Fruit fly (Drosophila melanogaster): ENCODE results near the gene Tektin-C.
A peak's percentile ranks its signal among the peaks of the same experiment; 100 is the strongest.

Gene Tektin-C

DNA sequence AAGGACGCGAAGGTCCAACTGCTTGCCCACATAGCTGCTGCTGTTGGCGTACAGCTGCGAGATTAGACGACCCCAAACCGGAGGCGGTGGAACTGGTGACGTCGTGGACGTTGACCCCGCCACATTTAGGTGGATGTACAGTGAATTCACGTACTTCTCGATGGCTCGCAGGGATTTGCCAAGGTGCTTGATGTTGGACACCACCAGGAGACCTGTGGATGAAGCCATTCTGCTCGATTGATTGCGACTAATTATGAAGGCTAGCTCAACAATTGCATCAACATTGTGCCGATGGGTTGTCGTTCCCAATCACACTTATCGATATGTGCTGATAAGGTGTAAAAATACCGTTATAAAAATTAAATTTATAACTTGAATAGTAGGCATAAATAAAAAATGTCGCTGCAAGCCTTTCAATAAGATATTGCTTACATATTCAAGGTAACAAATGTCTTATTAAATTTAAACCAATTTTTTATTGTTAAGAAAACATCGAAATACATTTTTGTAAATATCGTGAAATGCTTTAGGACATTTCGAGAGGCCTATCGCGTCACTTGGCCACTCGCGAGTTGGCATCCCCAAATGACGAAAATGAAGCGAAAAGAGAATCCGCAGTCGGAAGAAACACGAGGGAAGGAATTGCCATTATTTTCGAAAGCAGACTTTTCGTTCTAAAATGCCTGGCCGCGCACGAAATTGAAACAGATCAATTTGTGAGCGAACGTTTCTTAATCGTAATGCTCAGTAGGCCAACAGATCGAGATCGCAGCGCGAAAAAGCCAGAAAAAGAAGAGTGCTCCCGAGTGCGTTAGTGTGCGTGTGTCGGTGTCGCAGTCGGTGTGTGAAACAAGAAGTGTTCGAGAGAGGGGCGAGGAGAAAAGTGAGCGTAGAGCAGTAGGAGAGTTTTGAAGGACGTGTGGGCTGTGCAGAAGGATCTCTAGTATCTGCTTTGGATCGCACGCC lies 27.5 kb downstream of the Tektin-C start, which contains the start of the genes Ppat-Dpck and scny (continued):
- peak; percentile 92 for TF ChIP-seq crol (GFP tag; IDR thresholded peaks at IDR 0.05)
- peak; percentile 33 for TF ChIP-seq Hsf (GFP tag; optimal IDR thresholded peaks at IDR 0.05)
- peak; percentile 12 for TF ChIP-seq mam (GFP tag; optimal IDR thresholded peaks at IDR 0.05)
- TF ChIP-seq gsb (GFP tag; IDR thresholded peaks at IDR 0.05): no peak
- peak; percentile 90 for TF ChIP-seq CG2129 (GFP tag; IDR thresholded peaks at IDR 0.05; ENCODE audit: partially characterized antibody)
- TF ChIP-seq CG7928 (GFP tag; optimal IDR thresholded peaks at IDR 0.05): no peak
- TF ChIP-seq bbx (GFP tag; IDR thresholded peaks at IDR 0.05; ENCODE audit: partially characterized antibody): peak; percentile 86
- no peak for TF ChIP-seq otp (GFP tag; IDR thresholded peaks at IDR 0.05)
- TF ChIP-seq Hey (tag; optimal IDR thresholded peaks at IDR 0.05): no peak
- peak; percentile 83 for TF ChIP-seq CG9797 (GFP tag; optimal IDR thresholded peaks at IDR 0.05)
- no peak for TF ChIP-seq cad (GFP tag; optimal IDR thresholded peaks at IDR 0.05)
- peak in 1 of 2 experiments; percentile 22 for TF ChIP-seq tll (GFP tag; optimal IDR thresholded peaks at IDR 0.05)
- TF ChIP-seq crp (GFP tag; optimal IDR thresholded peaks at IDR 0.05): no peak
- TF ChIP-seq eve (GFP tag; optimal IDR thresholded peaks at IDR 0.05): no peak
- TF ChIP-seq knrl (GFP tag; IDR thresholded peaks at IDR 0.05; ENCODE audit: partially characterized antibody): peak; percentile 95
- peak; percentile 52 for TF ChIP-seq MBD-R2 (GFP tag; IDR thresholded peaks at IDR 0.05)
- TF ChIP-seq CG12769 (tag; optimal IDR thresholded peaks at IDR 0.05): no peak
- TF ChIP-seq chif (GFP tag; optimal IDR thresholded peaks at IDR 0.05): no peak
- TF ChIP-seq YL-1 (GFP tag; optimal IDR thresholded peaks at IDR 0.05): peak; percentile 80
- TF ChIP-seq CG8924 (tag; optimal IDR thresholded peaks at IDR 0.05): peak; percentile 4
- TF ChIP-seq Hmr (GFP tag; optimal IDR thresholded peaks at IDR 0.05): no peak
- TF ChIP-seq bab2 (GFP tag; optimal IDR thresholded peaks at IDR 0.05): no peak
- TF ChIP-seq dysf (GFP tag; IDR thresholded peaks at IDR 0.05): no peak
- no peak for TF ChIP-seq salm (tag; optimal IDR thresholded peaks at IDR 0.05)
- no peak for TF ChIP-seq Bteb2 (GFP tag; optimal IDR thresholded peaks at IDR 0.05)
- no peak for TF ChIP-seq CoRest (tag; optimal IDR thresholded peaks at IDR 0.05)
- peak; percentile 5 for TF ChIP-seq HmgD (GFP tag; optimal IDR thresholded peaks at IDR 0.05)
- TF ChIP-seq CG12391 (tag; optimal IDR thresholded peaks at IDR 0.05): peak; percentile 34
- TF ChIP-seq CG6272 (GFP tag; IDR thresholded peaks at IDR 0.05): 0 out of 2 replicates have a peak, but pooled peaks have one; percentile 4
- peak; percentile 49 for TF ChIP-seq Nf-YC (tag; optimal IDR thresholded peaks at IDR 0.05)
- TF ChIP-seq row (GFP tag; IDR thresholded peaks at IDR 0.05): peak; percentile 77
- TF ChIP-seq pzg (GFP tag; optimal IDR thresholded peaks at IDR 0.05): peak; percentile 83
- TF ChIP-seq CG12236 (GFP tag; optimal IDR thresholded peaks at IDR 0.05): no peak
- TF ChIP-seq dmrt99B (tag; optimal IDR thresholded peaks at IDR 0.05): no peak
- TF ChIP-seq klu (GFP tag; IDR thresholded peaks at IDR 0.05): no peak
- TF ChIP-seq CG2712 (tag; optimal IDR thresholded peaks at IDR 0.05): peak; percentile 50
- no peak for TF ChIP-seq CG10431 (GFP tag; optimal IDR thresholded peaks at IDR 0.05)
- peak; percentile 14 for TF ChIP-seq CG17385 (GFP tag; optimal IDR thresholded peaks at IDR 0.05)
- peak; percentile 62 for TF ChIP-seq CG10147 (GFP tag; optimal IDR thresholded peaks at IDR 0.05)
- TF ChIP-seq CTCF (GFP tag; optimal IDR thresholded peaks at IDR 0.05): no peak
- TF ChIP-seq wek (GFP tag; optimal IDR thresholded peaks at IDR 0.05): peak; percentile 21
- TF ChIP-seq CG11093 (GFP tag; IDR thresholded peaks at IDR 0.05): no peak
- TF ChIP-seq CG15514 (GFP tag; optimal IDR thresholded peaks at IDR 0.05): peak; percentile 61
- peak; percentile 70 for TF ChIP-seq CG10267 (tag; optimal IDR thresholded peaks at IDR 0.05)
- peak; percentile 98 for TF ChIP-seq BEAF-32 (GFP tag; optimal IDR thresholded peaks at IDR 0.05)
- no peak for TF ChIP-seq chn (GFP tag; optimal IDR thresholded peaks at IDR 0.05)
- TF ChIP-seq sens (GFP tag): peak; percentile 85
- no peak for TF ChIP-seq Atf3 (GFP tag; optimal IDR thresholded peaks at IDR 0.05)
- no peak for TF ChIP-seq NFAT (GFP tag; IDR thresholded peaks at IDR 0.05)

Measured in whole organism, embryonic.